Fruit fly (Drosophila melanogaster): ENCODE measurements around the gene TpnC73F.

The TpnC73F gene

DNA sequence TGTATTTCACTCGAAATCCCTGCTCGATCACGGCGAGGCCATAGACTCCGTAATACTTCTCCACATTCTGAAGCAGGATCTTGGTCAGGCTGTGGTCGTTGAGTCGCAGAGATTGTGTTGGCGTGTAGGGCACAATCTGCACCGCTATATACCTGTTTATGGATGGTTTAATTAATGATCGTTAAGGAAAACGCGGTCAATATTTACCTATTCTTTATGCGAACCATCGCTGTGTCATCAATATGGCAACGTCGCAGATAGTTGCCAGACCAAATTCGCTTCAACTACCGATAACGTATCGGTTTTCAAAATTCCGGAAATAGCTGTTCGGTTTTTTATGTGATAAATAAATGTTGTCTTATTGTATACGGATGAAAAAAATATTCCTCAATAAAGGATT is 1.1 kb upstream of the TpnC73F start, which contains the start of gene Pop5 (continued):
- TF ChIP-seq CG1602 (GFP tag; optimal IDR thresholded peaks at IDR 0.05), result no peak
- no peak for TF ChIP-seq CG18262 (tag; optimal IDR thresholded peaks at IDR 0.05)
- TF ChIP-seq tna (GFP tag; IDR thresholded peaks at IDR 0.05; ENCODE audit: partially characterized antibody), result no peak
- no peak for TF ChIP-seq wdn (GFP tag; IDR thresholded peaks at IDR 0.05)
- no peak for TF ChIP-seq CG14050 (GFP tag; IDR thresholded peaks at IDR 0.05)
- TF ChIP-seq CG17568 (GFP tag; optimal IDR thresholded peaks at IDR 0.05), result no peak
- no peak for TF ChIP-seq ac (GFP tag; optimal IDR thresholded peaks at IDR 0.05)
- no peak for TF ChIP-seq CG9215 (GFP tag; IDR thresholded peaks at IDR 0.05)
- TF ChIP-seq CG12744 (GFP tag; optimal IDR thresholded peaks at IDR 0.05), result no peak
- no peak for TF ChIP-seq CG4328 (GFP tag; optimal IDR thresholded peaks at IDR 0.05)
- no peak for TF ChIP-seq ap (GFP tag; IDR thresholded peaks at IDR 0.05)
- TF ChIP-seq emc (GFP tag; optimal IDR thresholded peaks at IDR 0.05), result no peak
- TF ChIP-seq CG11093 (GFP tag; IDR thresholded peaks at IDR 0.05), result no peak
- no peak for TF ChIP-seq trh (GFP tag; optimal IDR thresholded peaks at IDR 0.05)
- TF ChIP-seq ash1 (GFP tag; optimal IDR thresholded peaks at IDR 0.05), result no peak
- TF ChIP-seq ci (GFP tag; IDR thresholded peaks at IDR 0.05), result peak; percentile 26; the same call in 1 of the 3 replicates
- no peak for TF ChIP-seq CG8281 (tag; optimal IDR thresholded peaks at IDR 0.05)
- TF ChIP-seq Taf1 (GFP tag; IDR thresholded peaks at IDR 0.05), result no peak
- no peak for TF ChIP-seq zfh1 (GFP tag; IDR thresholded peaks at IDR 0.05)
- no peak for TF ChIP-seq lilli (GFP tag; optimal IDR thresholded peaks at IDR 0.05)
- TF ChIP-seq CG15696 (tag; optimal IDR thresholded peaks at IDR 0.05), result peak; percentile 29
- TF ChIP-seq CG4730 (GFP tag; IDR thresholded peaks at IDR 0.05), result no peak
- TF ChIP-seq Asciz (GFP tag; optimal IDR thresholded peaks at IDR 0.05), result no peak
- no peak for TF ChIP-seq maf-S (GFP tag; optimal IDR thresholded peaks at IDR 0.05)
- no peak for TF ChIP-seq Ravus (GFP tag; IDR thresholded peaks at IDR 0.05)
- peak; percentile 36 for TF ChIP-seq YL-1 (GFP tag; optimal IDR thresholded peaks at IDR 0.05)
- TF ChIP-seq h (optimal IDR thresholded peaks at IDR 0.05), result no peak
- no peak for TF ChIP-seq CG43689 (GFP tag; IDR thresholded peaks at IDR 0.05)
- TF ChIP-seq CG14860 (GFP tag; IDR thresholded peaks at IDR 0.05; ENCODE audit: partially characterized antibody), result no peak
- no peak for TF ChIP-seq CG4282 (GFP tag; optimal IDR thresholded peaks at IDR 0.05)
- no peak for TF ChIP-seq CG12219 (GFP tag; optimal IDR thresholded peaks at IDR 0.05)
- TF ChIP-seq tap (tag; optimal IDR thresholded peaks at IDR 0.05), result no peak
- TF ChIP-seq CG32772 (GFP tag; IDR thresholded peaks at IDR 0.05), result no peak
- TF ChIP-seq CHES-1-like (GFP tag; optimal IDR thresholded peaks at IDR 0.05), result no peak
- no peak for TF ChIP-seq lab (GFP tag; optimal IDR thresholded peaks at IDR 0.05)
- no peak for TF ChIP-seq crc (GFP tag; optimal IDR thresholded peaks at IDR 0.05)
- peak; percentile 9 for TF ChIP-seq CG10543 (GFP tag; optimal IDR thresholded peaks at IDR 0.05)
- no peak for TF ChIP-seq nom (GFP tag; optimal IDR thresholded peaks at IDR 0.05)
- no peak for TF ChIP-seq tll (GFP tag; optimal IDR thresholded peaks at IDR 0.05)
- TF ChIP-seq luna (GFP tag; optimal IDR thresholded peaks at IDR 0.05), result no peak
- TF ChIP-seq Ada2b (GFP tag; IDR thresholded peaks at IDR 0.05), result no peak
- no peak for TF ChIP-seq cad (GFP tag; optimal IDR thresholded peaks at IDR 0.05)
- no peak for TF ChIP-seq prd (optimal IDR thresholded peaks at IDR 0.05)
- no peak for TF ChIP-seq prd (GFP tag; IDR thresholded peaks at IDR 0.05)
- TF ChIP-seq odd (GFP tag; optimal IDR thresholded peaks at IDR 0.05), result no peak
- TF ChIP-seq ERR (GFP tag; optimal IDR thresholded peaks at IDR 0.05), result no peak
- no peak for TF ChIP-seq fd96Cb (tag; optimal IDR thresholded peaks at IDR 0.05)
- TF ChIP-seq Lhr (GFP tag; optimal IDR thresholded peaks at IDR 0.05), result peak; percentile 53
- no peak for TF ChIP-seq croc (GFP tag; conservative IDR thresholded peaks at IDR 0.05)
- TF ChIP-seq CG10274 (GFP tag; optimal IDR thresholded peaks at IDR 0.05), result no peak
- no peak for TF ChIP-seq Max (GFP tag; optimal IDR thresholded peaks at IDR 0.05)
- no peak for TF ChIP-seq tin (GFP tag; optimal IDR thresholded peaks at IDR 0.05)
- TF ChIP-seq CG4617 (GFP tag; optimal IDR thresholded peaks at IDR 0.05; ENCODE audit: borderline replicate concordance), result peak; percentile 58
